Worm (Caenorhabditis elegans) whole organism, L3 larva: ENCODE results near the gene M6.11.

Source experiments
- ZK546.5 ChIP-seq: sonication (generic microtip); optimal IDR thresholded peaks from 2 replicates; lab custom pipeline; 2017; ENCODE audit warnings: missing biosample characterization, missing genetic modification characterization
- fkh-10 ChIP-seq: sonication (generic microtip); optimal IDR thresholded peaks from 2 replicates; lab custom pipeline; 2017; ENCODE audit warnings: missing biosample characterization, missing genetic modification reagents, missing genetic modification characterization
- fos-1 ChIP-seq: fragments of 150-350 bp; optimal IDR thresholded peaks from 2 replicates; lab custom pipeline; 2014; ENCODE audit warnings: missing biosample characterization, missing genetic modification characterization
- mdl-1 ChIP-seq: fragments of 150-350 bp; optimal IDR thresholded peaks from 2 replicates; lab custom pipeline; 2014; ENCODE audit warnings: missing biosample characterization, missing genetic modification characterization
- nhr-12 ChIP-seq: fragments of 150-350 bp; optimal IDR thresholded peaks from 2 replicates; lab custom pipeline; 2014; ENCODE audit warnings: missing biosample characterization, missing genetic modification characterization
- nhr-77 ChIP-seq: fragments of 150-350 bp; optimal IDR thresholded peaks from 2 replicates; lab custom pipeline; 2014; ENCODE audit warnings: missing biosample characterization, missing genetic modification characterization
- pha-4 ChIP-seq: fragments of 150-350 bp; optimal IDR thresholded peaks from 2 replicates; lab custom pipeline; 2014; ENCODE audit warnings: missing biosample characterization, missing genetic modification reagents, missing genetic modification characterization
- skn-1 ChIP-seq: fragments of 150-350 bp; optimal IDR thresholded peaks from 2 replicates; lab custom pipeline; 2014; ENCODE audit warnings: missing biosample characterization, missing genetic modification characterization
- zag-1 ChIP-seq: fragments of 150-350 bp; optimal IDR thresholded peaks from 2 replicates; lab custom pipeline; 2014; ENCODE audit warnings: missing biosample characterization, missing genetic modification characterization
- ztf-11 ChIP-seq: fragments of 150-350 bp; optimal IDR thresholded peaks from 2 replicates; lab custom pipeline; 2014; ENCODE audit warnings: missing biosample characterization, missing genetic modification characterization

- TF ChIP-seq fos-1 (tag; lab: Kevin White, UChicago) (no peak), fkh-10 (GFP tag; lab: Kevin White, UChicago) (peak; percentile 90), nhr-12 (tag; lab: Kevin White, UChicago) (no peak), mdl-1 (tag; lab: Kevin White, UChicago) (no peak), pha-4 (tag; lab: Kevin White, UChicago) (peak; percentile 13), skn-1 (tag; lab: Kevin White, UChicago) (no peak), zag-1 (tag; lab: Kevin White, UChicago) (no peak), nhr-77 (tag; lab: Kevin White, UChicago) (no peak), ZK546.5 (tag; lab: Kevin White, UChicago) (no peak), ztf-11 (tag; lab: Kevin White, UChicago) (no peak)
Measured at ce11 chrX:661727-662330, 20.5 kb upstream of the M6.11 start, which contains the start of gene rund-1.
